Worm (Caenorhabditis elegans): ENCODE results near the gene F13A7.7.
"Not testable (repeated sequence)": the region's sequence is repeated elsewhere in the genome, so short reads cannot be mapped to it uniquely, and the experiment has no call there.

The F13A7.7 gene

ce11 chrV:16383729-16384128, at the start of gene F13A7.7:
F13A7.7 (minus strand) TSS chrV:16383829.
- not testable (repeated sequence) for TF ChIP-seq sptf-1 (tag; optimal IDR thresholded peaks at IDR 0.05); irx-1 (tag; optimal IDR thresholded peaks at IDR 0.05); zip-4 (GFP tag; optimal IDR thresholded peaks at IDR 0.05)

- TF ChIP-seq zip-4 (GFP tag; optimal IDR thresholded peaks at IDR 0.05) = no peak
These were observed 46.3 kb upstream of the F13A7.7 start, which contains the start of gene str-73 for ce11 chrV:16429940-16430339. str-73 (plus strand) TSS chrV:16430240.

- TF ChIP-seq tbx-2 (tag; optimal IDR thresholded peaks at IDR 0.05) (no peak), dpl-1 (GFP tag; optimal IDR thresholded peaks at IDR 0.05) (no peak), lin-13 (GFP tag; optimal IDR thresholded peaks at IDR 0.05) (no peak)
These were observed 45.9 kb upstream of the F13A7.7 start, which contains the start of gene F26D2.10 for ce11 chrV:16429503-16429902. F26D2.10 (minus strand) TSS chrV:16429603.

ce11 chrV:16424428-16424827, 40.8 kb upstream of the F13A7.7 start, which contains the start of gene srw-29:
srw-29 (minus strand) TSS chrV:16424528.
- no peak for TF ChIP-seq ztf-11 (tag; optimal IDR thresholded peaks at IDR 0.05)
- TF ChIP-seq nhr-71 (tag; optimal IDR thresholded peaks at IDR 0.05) = no peak
- TF ChIP-seq nhr-19 (GFP tag; conservative IDR thresholded peaks at IDR 0.05) = no peak
- no peak for TF ChIP-seq C16A3.4 (tag; optimal IDR thresholded peaks at IDR 0.05)
- no peak for TF ChIP-seq lir-3 (tag; optimal IDR thresholded peaks at IDR 0.05; ENCODE audit: poor library complexity)
- TF ChIP-seq snpc-4 (tag; optimal IDR thresholded peaks at IDR 0.05) = no peak
- no peak for TF ChIP-seq ets-5 (GFP tag; IDR thresholded peaks at IDR 0.05)
- TF ChIP-seq ztf-4 (tag; optimal IDR thresholded peaks at IDR 0.05) = no peak
- TF ChIP-seq C34B4.2 (tag; optimal IDR thresholded peaks at IDR 0.05) = no peak
- no peak for TF ChIP-seq lin-35 (GFP tag; optimal IDR thresholded peaks at IDR 0.05)
- TF ChIP-seq lin-39 (tag; optimal IDR thresholded peaks at IDR 0.05) = no peak
- TF ChIP-seq tbx-2 (tag; optimal IDR thresholded peaks at IDR 0.05) = no peak
- no peak for TF ChIP-seq Y116A8C.19 (tag; optimal IDR thresholded peaks at IDR 0.05; ENCODE audit: borderline replicate concordance)
- TF ChIP-seq unc-30 (tag; optimal IDR thresholded peaks at IDR 0.05) = no peak
- no peak for TF ChIP-seq mef-2 (tag; optimal IDR thresholded peaks at IDR 0.05)
- TF ChIP-seq zag-1 (tag; optimal IDR thresholded peaks at IDR 0.05) = no peak

- TF ChIP-seq pag-3 (tag; optimal IDR thresholded peaks at IDR 0.05; ENCODE audit: borderline replicate concordance, insufficient read depth) (no peak), lin-13 (GFP tag; optimal IDR thresholded peaks at IDR 0.05) (no peak), nhr-77 (tag; optimal IDR thresholded peaks at IDR 0.05) (no peak), nhr-28 (tag; optimal IDR thresholded peaks at IDR 0.05) (no peak), nhr-84 (tag; optimal IDR thresholded peaks at IDR 0.05) (no peak), nhr-71 (tag; optimal IDR thresholded peaks at IDR 0.05) (no peak), lsy-2 (tag; optimal IDR thresholded peaks at IDR 0.05) (no peak), unc-86 (tag; optimal IDR thresholded peaks at IDR 0.05) (no peak)
These were observed 37.1 kb upstream of the F13A7.7 start, which contains the start of gene srw-48 for ce11 chrV:16420696-16421095. srw-48 (plus strand) TSS chrV:16420996.

ce11 chrV:16419769-16420168, 36.1 kb upstream of the F13A7.7 start, which contains the start of gene F26D2.16:
F26D2.16 (minus strand) TSS chrV:16419869.
- TF ChIP-seq dpl-1 (GFP tag; optimal IDR thresholded peaks at IDR 0.05) (no peak), nhr-28 (tag; optimal IDR thresholded peaks at IDR 0.05) (no peak), lin-35 (GFP tag; optimal IDR thresholded peaks at IDR 0.05) (no peak), sptf-1 (tag; optimal IDR thresholded peaks at IDR 0.05) (no peak), nhr-20 (tag; optimal IDR thresholded peaks at IDR 0.05) (no peak), mef-2 (tag; optimal IDR thresholded peaks at IDR 0.05) (no peak), C04F5.9 (tag; optimal IDR thresholded peaks at IDR 0.05) (no peak)

- TF ChIP-seq efl-3 (GFP tag; optimal IDR thresholded peaks at IDR 0.05) = no peak
These were observed 33.4 kb upstream of the F13A7.7 start, which contains the start of gene str-55 for ce11 chrV:16417014-16417413. str-55 (minus strand) TSS chrV:16417114.
